Fruit fly (Drosophila melanogaster) whole organism, embryonic: ENCODE results near the gene CG32816.
A peak's percentile ranks its signal among the peaks of the same experiment; 100 is the strongest.

Experiments
- Adf1 ChIP-seq: fragments of 200-800 bp; sonication (Bioruptor generic); IDR thresholded peaks from 2 replicates; pipeline ENCODE4 v1.3.6; 2022; ENCODE audit warnings: missing biosample characterization, missing genetic modification characterization
- BEAF-32 ChIP-seq: fragments of 200-800 bp; sonication (Bioruptor generic); optimal IDR thresholded peaks from 3 replicates; lab custom pipeline; 2017; ENCODE audit warnings: missing biosample characterization, missing genetic modification characterization, mild to moderate bottlenecking, moderate library complexity, missing genetic modification reagents
- Bgb ChIP-seq: fragments of 200-800 bp; sonication (Bioruptor generic); IDR thresholded peaks from 2 replicates; pipeline ENCODE4 v1.3.6; 2022; ENCODE audit warnings: missing biosample characterization, missing genetic modification characterization; ENCODE audit not compliant: partially characterized antibody
- CG10462 ChIP-seq: fragments of 200-800 bp; sonication (Bioruptor generic); optimal IDR thresholded peaks from 2 replicates; lab custom pipeline; 2016; ENCODE audit warnings: missing biosample characterization, missing genetic modification characterization
- CG12071 ChIP-seq: fragments of 200-800 bp; sonication (Bioruptor generic); optimal IDR thresholded peaks from 3 replicates; lab custom pipeline; 2018; ENCODE audit warnings: missing biosample characterization, mild to moderate bottlenecking, missing genetic modification characterization
- CG13624 ChIP-seq: fragments of 200-800 bp; sonication (Bioruptor generic); optimal IDR thresholded peaks from 2 replicates; lab custom pipeline; 2016; ENCODE audit warnings: missing biosample characterization, missing genetic modification characterization
- CG15073 ChIP-seq: fragments of 200-800 bp; sonication (Bioruptor generic); optimal IDR thresholded peaks from 2 replicates; lab custom pipeline; 2016; ENCODE audit warnings: missing biosample characterization, missing genetic modification characterization
- CG15514 ChIP-seq: fragments of 200-800 bp; sonication (Bioruptor generic); optimal IDR thresholded peaks from 3 replicates; lab custom pipeline; 2017; ENCODE audit warnings: missing biosample characterization, missing genetic modification characterization, mild to moderate bottlenecking, moderate library complexity, missing genetic modification reagents
- CG17186 ChIP-seq: fragments of 200-800 bp; sonication (Bioruptor generic); optimal IDR thresholded peaks from 3 replicates; lab custom pipeline; 2017; ENCODE audit warnings: missing biosample characterization, missing genetic modification reagents, missing genetic modification characterization
- CG17829 ChIP-seq: fragments of 200-800 bp; optimal IDR thresholded peaks from 2 replicates; lab custom pipeline; 2019; ENCODE audit warnings: missing biosample characterization, mild to moderate bottlenecking, missing genetic modification characterization, moderate library complexity
- CG2120 ChIP-seq: fragments of 200-800 bp; sonication (Bioruptor generic); optimal IDR thresholded peaks from 3 replicates; lab custom pipeline; 2016; ENCODE audit warnings: missing biosample characterization, missing genetic modification characterization
- CG2202 ChIP-seq: fragments of 200-800 bp; sonication (Bioruptor generic); optimal IDR thresholded peaks from 2 replicates; lab custom pipeline; 2018; ENCODE audit warnings: missing biosample characterization, mild to moderate bottlenecking, missing genetic modification characterization
- CG2712 ChIP-seq: fragments of 200-800 bp; optimal IDR thresholded peaks from 3 replicates; lab custom pipeline; 2019; ENCODE audit warnings: missing biosample characterization, mild to moderate bottlenecking, missing genetic modification characterization, moderate library complexity
- CG30403 ChIP-seq: fragments of 200-800 bp; sonication (Bioruptor generic); optimal IDR thresholded peaks from 3 replicates; lab custom pipeline; 2016; ENCODE audit warnings: missing biosample characterization, missing genetic modification characterization
- CG30431 ChIP-seq: fragments of 200-800 bp; sonication (Bioruptor generic); optimal IDR thresholded peaks from 2 replicates; lab custom pipeline; 2017; ENCODE audit warnings: missing biosample characterization, missing genetic modification characterization
- CG3163 ChIP-seq: fragments of 200-800 bp; sonication (Bioruptor generic); optimal IDR thresholded peaks from 3 replicates; lab custom pipeline; 2016; ENCODE audit warnings: missing biosample characterization, missing genetic modification characterization
- CG3838 ChIP-seq: fragments of 200-800 bp; sonication (Bioruptor generic); optimal IDR thresholded peaks from 3 replicates; lab custom pipeline; 2016; ENCODE audit warnings: missing biosample characterization, missing genetic modification characterization
- CG43689 ChIP-seq: fragments of 200-800 bp; sonication (Bioruptor generic); IDR thresholded peaks from 2 replicates; pipeline ENCODE4 v1.3.6; 2022; ENCODE audit warnings: missing biosample characterization, missing genetic modification characterization
- CG6689 ChIP-seq: fragments of 200-800 bp; sonication (Bioruptor generic); IDR thresholded peaks from 2 replicates; pipeline ENCODE4 v1.3.6; 2022; ENCODE audit warnings: missing biosample characterization, missing genetic modification characterization
- CG6791 ChIP-seq: fragments of 200-800 bp; sonication (Bioruptor generic); IDR thresholded peaks from 3 replicates; pipeline ENCODE4 v1.3.6; 2022; ENCODE audit warnings: missing biosample characterization, missing genetic modification characterization; ENCODE audit not compliant: partially characterized antibody
- CG7786 ChIP-seq: fragments of 200-800 bp; sonication (Bioruptor generic); optimal IDR thresholded peaks from 2 replicates; lab custom pipeline; 2016; ENCODE audit warnings: missing biosample characterization, missing genetic modification characterization
- CG8924 ChIP-seq: fragments of 200-800 bp; optimal IDR thresholded peaks from 3 replicates; lab custom pipeline; 2019; ENCODE audit warnings: missing biosample characterization, mild to moderate bottlenecking, missing genetic modification characterization, moderate library complexity
- CG9797 ChIP-seq: fragments of 200-800 bp; sonication (Bioruptor generic); optimal IDR thresholded peaks from 3 replicates; lab custom pipeline; 2018; ENCODE audit warnings: missing biosample characterization, mild to moderate bottlenecking, missing genetic modification characterization
- CG9876 ChIP-seq: fragments of 200-800 bp; sonication (Bioruptor generic); optimal IDR thresholded peaks from 2 replicates; lab custom pipeline; 2016; ENCODE audit warnings: missing biosample characterization, missing genetic modification characterization
- Camta ChIP-seq: fragments of 200-800 bp; sonication (Bioruptor generic); optimal IDR thresholded peaks from 2 replicates; lab custom pipeline; 2016; ENCODE audit warnings: missing biosample characterization, missing genetic modification characterization
- Deaf1 ChIP-seq: fragments of 200-800 bp; optimal IDR thresholded peaks from 3 replicates; lab custom pipeline; 2019; ENCODE audit warnings: missing biosample characterization, mild to moderate bottlenecking, missing genetic modification characterization, moderate library complexity
- E2f1 ChIP-seq: fragments of 200-800 bp; sonication (Bioruptor generic); IDR thresholded peaks from 2 replicates; pipeline ENCODE4 v1.3.6; 2022; ENCODE audit warnings: missing biosample characterization, missing genetic modification characterization
- Elba2 ChIP-seq: fragments of 200-800 bp; sonication (Bioruptor generic); optimal IDR thresholded peaks from 3 replicates; lab custom pipeline; 2016; ENCODE audit warnings: missing biosample characterization, missing genetic modification characterization
- MBD-R2 ChIP-seq: fragments of 200-800 bp; sonication (Bioruptor generic); IDR thresholded peaks from 2 replicates; pipeline ENCODE4 v1.3.6; 2022; ENCODE audit warnings: missing biosample characterization, missing genetic modification characterization
- Myb ChIP-seq: fragments of 200-800 bp; sonication (Bioruptor generic); optimal IDR thresholded peaks from 2 replicates; lab custom pipeline; 2016; ENCODE audit warnings: missing biosample characterization, missing genetic modification characterization
- Opbp ChIP-seq: fragments of 200-800 bp; sonication (Bioruptor generic); IDR thresholded peaks from 3 replicates; pipeline ENCODE4 v1.3.6; 2022; ENCODE audit warnings: missing biosample characterization, missing genetic modification characterization; ENCODE audit not compliant: partially characterized antibody
- Pdp1 ChIP-seq, 2 experiments: fragments of 200-800 bp; sonication (Bioruptor generic); optimal IDR thresholded peaks; 3 replicates each; lab custom pipeline; 2016; ENCODE audit warnings: missing biosample characterization in 2 of 2, missing genetic modification characterization in 2 of 2, mild to moderate bottlenecking in 1 of 2, moderate library complexity in 1 of 2
- Sry-δ ChIP-seq: fragments of 200-800 bp; sonication (Bioruptor generic); optimal IDR thresholded peaks from 2 replicates; lab custom pipeline; 2016; ENCODE audit warnings: missing biosample characterization, missing genetic modification characterization
- abd-A ChIP-seq: fragments of 200-800 bp; sonication (Bioruptor generic); optimal IDR thresholded peaks from 3 replicates; lab custom pipeline; 2019; ENCODE audit warnings: missing biosample characterization, mild to moderate bottlenecking, missing genetic modification characterization, moderate library complexity
- al ChIP-seq: fragments of 200-800 bp; sonication (Bioruptor generic); IDR thresholded peaks from 2 replicates; pipeline ENCODE4 v1.3.6; 2022; ENCODE audit warnings: missing biosample characterization, missing genetic modification characterization
- amos ChIP-seq: fragments of 200-800 bp; sonication (Bioruptor generic); IDR thresholded peaks from 2 replicates; pipeline ENCODE4 v1.3.6; 2022; ENCODE audit warnings: missing biosample characterization, missing genetic modification characterization; ENCODE audit not compliant: partially characterized antibody
- bigmax ChIP-seq: fragments of 200-800 bp; sonication (Bioruptor generic); optimal IDR thresholded peaks from 2 replicates; lab custom pipeline; 2018; ENCODE audit warnings: missing biosample characterization, mild to moderate bottlenecking, missing genetic modification characterization
- crp ChIP-seq, 2 experiments: fragments of 200-800 bp; sonication (Bioruptor generic); optimal IDR thresholded peaks; 2 replicates in 1 of 2; 3 replicates in 1 of 2; lab custom pipeline; 2017; ENCODE audit warnings: missing biosample characterization in 2 of 2, missing genetic modification characterization in 2 of 2, mild to moderate bottlenecking in 1 of 2, moderate library complexity in 1 of 2
- dimm ChIP-seq: fragments of 200-800 bp; sonication (Bioruptor generic); IDR thresholded peaks from 2 replicates; pipeline ENCODE4 v1.3.6; 2022; ENCODE audit warnings: missing biosample characterization, missing genetic modification characterization
- fd96Cb ChIP-seq: fragments of 200-800 bp; sonication (Bioruptor generic); optimal IDR thresholded peaks from 2 replicates; lab custom pipeline; 2018; ENCODE audit warnings: missing biosample characterization, mild to moderate bottlenecking, missing genetic modification characterization, moderate library complexity
- hb ChIP-seq: fragments of 200-800 bp; sonication (Bioruptor generic); IDR thresholded peaks from 3 replicates; pipeline ENCODE4 v1.3.6; 2022; ENCODE audit warnings: missing biosample characterization, missing genetic modification characterization; ENCODE audit not compliant: partially characterized antibody
- insv ChIP-seq, 2 experiments: fragments of 200-800 bp; sonication (Bioruptor generic); optimal IDR thresholded peaks; 3 replicates each; lab custom pipeline; 2016 to 2018; ENCODE audit warnings: missing biosample characterization in 2 of 2, missing genetic modification characterization in 2 of 2
- jigr1 ChIP-seq: fragments of 200-800 bp; sonication (Bioruptor generic); IDR thresholded peaks from 3 replicates; pipeline ENCODE4 v1.3.6; 2022; ENCODE audit warnings: missing biosample characterization, missing genetic modification characterization
- phol ChIP-seq: fragments of 200-800 bp; sonication (Bioruptor generic); optimal IDR thresholded peaks from 3 replicates; lab custom pipeline; 2018; ENCODE audit warnings: missing biosample characterization, mild to moderate bottlenecking, missing genetic modification characterization, moderate library complexity
- pnt ChIP-seq: fragments of 200-800 bp; sonication (Bioruptor generic); optimal IDR thresholded peaks from 3 replicates; lab custom pipeline; 2016; ENCODE audit warnings: missing biosample characterization, missing genetic modification characterization
- run ChIP-seq: fragments of 200-800 bp; sonication (Bioruptor generic); optimal IDR thresholded peaks from 3 replicates; lab custom pipeline; 2018; ENCODE audit warnings: missing biosample characterization, mild to moderate bottlenecking, missing genetic modification characterization
- sisA ChIP-seq: fragments of 200-800 bp; sonication (Bioruptor generic); IDR thresholded peaks from 2 replicates; pipeline ENCODE4 v1.3.6; 2022; ENCODE audit warnings: missing biosample characterization, missing genetic modification characterization
- sna ChIP-seq: fragments of 200-800 bp; sonication (Bioruptor generic); IDR thresholded peaks from 2 replicates; pipeline ENCODE4 v1.3.6; 2022; ENCODE audit warnings: missing biosample characterization, missing genetic modification characterization; ENCODE audit not compliant: partially characterized antibody
- trem ChIP-seq: fragments of 200-800 bp; optimal IDR thresholded peaks from 3 replicates; lab custom pipeline; 2019; ENCODE audit warnings: missing biosample characterization, mild to moderate bottlenecking, missing genetic modification characterization, moderate library complexity
- zfh2 ChIP-seq: fragments of 200-800 bp; sonication (Bioruptor generic); optimal IDR thresholded peaks from 2 replicates; lab custom pipeline; 2016; ENCODE audit warnings: missing biosample characterization, missing genetic modification characterization

CG32816 gene

dm6 chrX:487517-487957 is 17.0 kb upstream of the CG32816 start, which contains the start of the genes CG18273 and CG3156 (continued):
- peak; percentile 59 for TF ChIP-seq phol (tag; lab: Kevin White, UChicago)
- TF ChIP-seq Camta (GFP tag; lab: Kevin White, UChicago): no peak
- TF ChIP-seq Bgb: peak; percentile 21; the same call in 1 of the 2 replicates
- no peak for TF ChIP-seq pnt (GFP tag; lab: Kevin White, UChicago)
- peak; percentile 49 for TF ChIP-seq CG9797 (GFP tag; lab: Kevin White, UChicago)
- no peak for TF ChIP-seq E2f1
- TF ChIP-seq CG6689 (GFP tag; lab: Robert Waterston, UW): 0 out of 2 replicates have a peak, but pooled peaks have one; percentile 7
- peak; percentile 75 for TF ChIP-seq Sry-δ
- 0 out of 2 replicates have a peak, but pooled peaks have one; percentile 47 for TF ChIP-seq sna (GFP tag; lab: Robert Waterston, UW)
- TF ChIP-seq CG3838 (GFP tag; lab: Kevin White, UChicago): no peak
- no peak for TF ChIP-seq CG12071
- peak; percentile 56; the same call in 1 of the 3 replicates for TF ChIP-seq CG6791 (GFP tag; lab: Robert Waterston, UW)
- TF ChIP-seq CG2712: peak; percentile 42
- TF ChIP-seq Myb: peak; percentile 67
- peak; percentile 36 for TF ChIP-seq zfh2 (GFP tag; lab: Kevin White, UChicago)
- TF ChIP-seq Deaf1 (tag; lab: Kevin White, UChicago): no peak
- no peak for TF ChIP-seq bigmax (GFP tag; lab: Kevin White, UChicago)
- TF ChIP-seq Opbp (GFP tag; lab: Robert Waterston, UW): peak; percentile 60; the same call in 1 of the 3 replicates
- TF ChIP-seq CG2202: no peak
- no peak for TF ChIP-seq sisA (GFP tag; lab: Robert Waterston, UW)
- no peak for TF ChIP-seq CG3163 (GFP tag; lab: Kevin White, UChicago)
- TF ChIP-seq CG7786 (GFP tag; lab: Kevin White, UChicago): peak; percentile 3
- TF ChIP-seq Pdp1 (GFP tag; optimal IDR thresholded peaks at IDR 0.05; lab: Kevin White, UChicago): peak in 1 of 2 experiments; percentile 41
- no peak for TF ChIP-seq abd-A (tag; lab: Kevin White, UChicago)
- TF ChIP-seq MBD-R2 (GFP tag; lab: Robert Waterston, UW): peak; percentile 70
- TF ChIP-seq BEAF-32: peak; percentile 64
- peak; percentile 40 to 91 for TF ChIP-seq crp (GFP tag; optimal IDR thresholded peaks at IDR 0.05; lab: Kevin White, UChicago)
- peak; percentile 7 for TF ChIP-seq CG30403 (GFP tag; lab: Kevin White, UChicago)
- TF ChIP-seq CG15073 (GFP tag; lab: Kevin White, UChicago): no peak
- peak; percentile 82 for TF ChIP-seq Elba2 (GFP tag; lab: Kevin White, UChicago)
- no peak for TF ChIP-seq run (tag; lab: Kevin White, UChicago)
- TF ChIP-seq CG10462 (GFP tag; lab: Kevin White, UChicago): no peak
- TF ChIP-seq CG15514 (GFP tag; lab: Kevin White, UChicago): peak; percentile 69
- 0 out of 3 replicates have a peak, but pooled peaks have one; percentile 43 for TF ChIP-seq hb
- TF ChIP-seq al (GFP tag; lab: Robert Waterston, UW): no peak
- TF ChIP-seq insv (GFP tag; optimal IDR thresholded peaks at IDR 0.05; lab: Kevin White, UChicago): peak in 1 of 2 experiments; percentile 92
- no peak for TF ChIP-seq CG43689 (GFP tag; lab: Robert Waterston, UW)
- TF ChIP-seq trem: peak; percentile 73
- no peak for TF ChIP-seq dimm (GFP tag; lab: Robert Waterston, UW)
- TF ChIP-seq CG17829 (tag; lab: Kevin White, UChicago): peak; percentile 57
- peak; percentile 43 for TF ChIP-seq CG13624
- TF ChIP-seq fd96Cb: no peak
- TF ChIP-seq amos (GFP tag; lab: Robert Waterston, UW): peak; percentile 28; the same call in 1 of the 2 replicates
- TF ChIP-seq CG8924 (tag; lab: Kevin White, UChicago): peak; percentile 33
- no peak for TF ChIP-seq Adf1
- TF ChIP-seq CG9876 (GFP tag; lab: Kevin White, UChicago): no peak
- TF ChIP-seq jigr1 (GFP tag; lab: Robert Waterston, UW): no peak
- no peak for TF ChIP-seq CG30431 (GFP tag; lab: Kevin White, UChicago)
- peak; percentile 43 for TF ChIP-seq CG2120
- peak; percentile 82 for TF ChIP-seq CG17186 (GFP tag; lab: Kevin White, UChicago)
